Worm (Caenorhabditis elegans): ENCODE results near the gene R12B2.7.

The R12B2.7 gene

ce11 chrIII:5814799-5815198 lies at the start of gene R12B2.7:
Gene R12B2.7, plus strand, starts transcription at chrIII:5815045.
- TF ChIP-seq lin-38 (GFP tag; IDR thresholded peaks at IDR 0.05) (no peak), nhr-41 (GFP tag; IDR thresholded peaks at IDR 0.05) (no peak), ZK337.2 (GFP tag; IDR thresholded peaks at IDR 0.05) (no peak), T26A8.4 (GFP tag; IDR thresholded peaks at IDR 0.05) (0 out of 2 replicates have a peak, but pooled peaks have one; percentile 17), ceh-82 (tag; optimal IDR thresholded peaks at IDR 0.05) (no peak), daf-16 (GFP tag; optimal IDR thresholded peaks at IDR 0.05) (no peak), daf-16 (tag; optimal IDR thresholded peaks at IDR 0.05) (peak; percentile 18), dmd-6 (GFP tag; IDR thresholded peaks at IDR 0.05) (peak; percentile 21; the same call in 1 of the 2 replicates), ceh-20 (GFP tag; IDR thresholded peaks at IDR 0.05) (peak; percentile 56; the same call in 1 of the 2 replicates), mxl-3 (GFP tag; optimal IDR thresholded peaks at IDR 0.05) (peak; percentile 30), hlh-11 (tag; optimal IDR thresholded peaks at IDR 0.05) (peak; percentile 76), mes-2 (tag; optimal IDR thresholded peaks at IDR 0.05; ENCODE audit: poor library complexity, severe bottlenecking) (peak; percentile 43), F49E8.2 (tag; optimal IDR thresholded peaks at IDR 0.05; ENCODE audit: borderline replicate concordance) (no peak), nhr-10 (tag; optimal IDR thresholded peaks at IDR 0.05) (no peak), nhr-28 (tag; optimal IDR thresholded peaks at IDR 0.05) (peak; percentile 45)

- TF ChIP-seq skn-1 (tag; optimal IDR thresholded peaks at IDR 0.05), result no peak
- no peak for TF ChIP-seq ces-1 (GFP tag; optimal IDR thresholded peaks at IDR 0.05)
- TF ChIP-seq gei-8 (GFP tag; optimal IDR thresholded peaks at IDR 0.05), result no peak
- peak; percentile 83; the same call in 1 of the 2 replicates for TF ChIP-seq pha-4 (GFP tag; IDR thresholded peaks at IDR 0.05)
- TF ChIP-seq pha-4 (tag; optimal IDR thresholded peaks at IDR 0.05), result no peak
- TF ChIP-seq zip-2 (tag; optimal IDR thresholded peaks at IDR 0.05), result no peak
- TF ChIP-seq daf-8 (GFP tag; IDR thresholded peaks at IDR 0.05), result no peak
- TF ChIP-seq dve-1 (tag; optimal IDR thresholded peaks at IDR 0.05; ENCODE audit: insufficient read depth), result no peak
- no peak for TF ChIP-seq dpl-1 (GFP tag; optimal IDR thresholded peaks at IDR 0.05)
- no peak for TF ChIP-seq nhr-102 (tag; optimal IDR thresholded peaks at IDR 0.05)
- peak; percentile 51 for TF ChIP-seq unc-130 (GFP tag; optimal IDR thresholded peaks at IDR 0.05)
- peak; percentile 77 for TF ChIP-seq Y48G9A.11 (GFP tag; IDR thresholded peaks at IDR 0.05)
- peak; percentile 85 for TF ChIP-seq egl-43 (GFP tag; IDR thresholded peaks at IDR 0.05)
- peak; percentile 81 for TF ChIP-seq dmd-8 (GFP tag; IDR thresholded peaks at IDR 0.05)
- TF ChIP-seq fkh-10 (GFP tag; optimal IDR thresholded peaks at IDR 0.05), result no peak
- TF ChIP-seq set-16 (GFP tag; IDR thresholded peaks at IDR 0.05), result no peak
- peak; percentile 69 for TF ChIP-seq lir-3 (tag; optimal IDR thresholded peaks at IDR 0.05)
- TF ChIP-seq hif-1 (tag; optimal IDR thresholded peaks at IDR 0.05), result peak in 1 of 2 experiments; percentile 10
- TF ChIP-seq dmd-9 (GFP tag; IDR thresholded peaks at IDR 0.05), result 0 out of 2 replicates have a peak, but pooled peaks have one; percentile 41
- TF ChIP-seq nhr-6 (tag; optimal IDR thresholded peaks at IDR 0.05), result no peak
- TF ChIP-seq unc-39 (tag; optimal IDR thresholded peaks at IDR 0.05), result no peak
- TF ChIP-seq zfp-3 (GFP tag; conservative IDR thresholded peaks at IDR 0.05), result no peak
- no peak for TF ChIP-seq F10B5.3 (tag; optimal IDR thresholded peaks at IDR 0.05)
- TF ChIP-seq F49E8.2 (tag; optimal IDR thresholded peaks at IDR 0.05; ENCODE audit: borderline replicate concordance), result no peak
- TF ChIP-seq spr-3 (GFP tag; optimal IDR thresholded peaks at IDR 0.05), result no peak
- TF ChIP-seq ztf-7 (tag; optimal IDR thresholded peaks at IDR 0.05), result no peak
- TF ChIP-seq fos-1 (tag; optimal IDR thresholded peaks at IDR 0.05), result no peak
- peak; percentile 61; the same call in 1 of the 2 replicates for TF ChIP-seq arid-1 (GFP tag; conservative IDR thresholded peaks at IDR 0.05)
- no peak for TF ChIP-seq hlh-30 (tag; optimal IDR thresholded peaks at IDR 0.05; ENCODE audit: insufficient read depth)
- TF ChIP-seq aha-1 (tag), result no peak
- TF ChIP-seq tra-1 (GFP tag; IDR thresholded peaks at IDR 0.05), result no peak
- TF ChIP-seq ceh-82 (tag; optimal IDR thresholded peaks at IDR 0.05), result no peak
- TF ChIP-seq lin-1 (GFP tag; IDR thresholded peaks at IDR 0.05), result 0 out of 2 replicates have a peak, but pooled peaks have one; percentile 29
- peak in 1 of 2 experiments; percentile 60; a peak in 1 of 4 replicates for TF ChIP-seq madf-5 (GFP tag; IDR thresholded peaks at IDR 0.05)
- no peak for TF ChIP-seq jun-1 (tag; optimal IDR thresholded peaks at IDR 0.05)
- peak; percentile 60; the same call in 1 of the 2 replicates for TF ChIP-seq T26A8.4 (GFP tag; IDR thresholded peaks at IDR 0.05)
- TF ChIP-seq daf-19 (GFP tag; conservative IDR thresholded peaks at IDR 0.05), result peak; percentile 58; the same call in 1 of the 2 replicates
- TF ChIP-seq nhr-77 (tag; optimal IDR thresholded peaks at IDR 0.05), result no peak
These were observed 45.1 kb upstream of the R12B2.7 start, which contains the start of gene cutl-23 for ce11 chrIII:5769726-5770235. Gene cutl-23, plus strand, starts transcription at chrIII:5770185.

Data from whole organism, L4 larva.